Worm (Caenorhabditis elegans): ENCODE data around the gene R10D12.10.

R10D12.10 gene

DNA sequence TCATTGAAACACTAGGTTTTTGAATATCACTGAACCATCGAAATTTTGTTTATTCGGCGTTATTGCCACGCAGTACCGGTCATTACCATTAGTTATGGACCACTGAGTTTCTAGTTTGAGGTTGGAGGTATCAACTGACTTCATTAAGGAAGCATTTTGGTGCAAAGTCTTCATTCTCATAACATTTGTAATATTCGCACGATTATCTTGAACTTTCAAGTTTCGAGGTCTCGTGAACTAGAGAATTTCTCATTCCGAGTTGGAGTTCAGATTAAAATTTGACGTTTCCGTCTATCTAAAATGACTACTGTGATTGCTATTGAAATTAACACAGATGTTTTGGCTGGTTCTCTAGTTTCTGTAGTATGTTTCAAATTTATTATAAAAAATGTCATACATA is 37.4 kb downstream of the R10D12.10 start, which contains the start of gene srx-42:
srx-42 (plus strand) TSS at position 301 of the 400 bp plus-strand sequence.
- TF ChIP-seq C38D4.7 (GFP tag; optimal IDR thresholded peaks at IDR 0.05): no peak
- no peak for TF ChIP-seq dmd-4 (tag; optimal IDR thresholded peaks at IDR 0.05; ENCODE audit: borderline replicate concordance)
- no peak for TF ChIP-seq ceh-2 (tag; optimal IDR thresholded peaks at IDR 0.05)
- TF ChIP-seq fkh-6 (tag; optimal IDR thresholded peaks at IDR 0.05): no peak
- no peak for TF ChIP-seq ceh-30 (tag; optimal IDR thresholded peaks at IDR 0.05)
- TF ChIP-seq ceh-9 (tag; optimal IDR thresholded peaks at IDR 0.05): no peak
- no peak for TF ChIP-seq K09A11.1 (tag; optimal IDR thresholded peaks at IDR 0.05; ENCODE audit: insufficient read depth)
- no peak for TF ChIP-seq fax-1 (tag; optimal IDR thresholded peaks at IDR 0.05)
- TF ChIP-seq ceh-6 (GFP tag; optimal IDR thresholded peaks at IDR 0.05): no peak
- no peak for TF ChIP-seq ceh-45 (GFP tag; IDR thresholded peaks at IDR 0.05)
- no peak for TF ChIP-seq elt-4 (tag; optimal IDR thresholded peaks at IDR 0.05)
- TF ChIP-seq gmeb-2 (tag; optimal IDR thresholded peaks at IDR 0.05): no peak
- no peak for TF ChIP-seq unc-3 (GFP tag; conservative IDR thresholded peaks at IDR 0.05)
- TF ChIP-seq unc-3 (tag; optimal IDR thresholded peaks at IDR 0.05): no peak
- TF ChIP-seq unc-42 (tag; optimal IDR thresholded peaks at IDR 0.05): no peak
- no peak for TF ChIP-seq lin-11 (tag; optimal IDR thresholded peaks at IDR 0.05)

DNA sequence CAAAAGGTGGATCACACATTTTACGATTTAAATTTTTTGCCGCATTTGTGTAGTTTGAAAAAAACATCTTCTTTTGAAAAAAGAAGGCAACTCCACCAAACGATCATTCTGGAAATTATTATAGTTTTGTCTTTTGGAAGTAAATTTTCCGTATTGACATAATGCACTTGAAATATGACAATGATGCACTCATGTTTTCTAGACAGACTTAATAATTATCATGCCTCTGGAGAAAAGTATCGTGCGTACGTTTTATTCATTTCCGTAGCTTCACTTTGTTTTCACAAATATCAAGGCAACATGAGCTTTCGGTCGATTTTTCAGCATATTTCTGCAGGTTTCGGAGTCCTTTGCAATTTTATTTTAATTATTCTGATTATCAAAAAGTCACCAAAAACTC is 39.8 kb downstream of the R10D12.10 start, which contains the start of gene str-250:
str-250 (plus strand) TSS at position 301 of the 400 bp plus-strand sequence.
- no peak for TF ChIP-seq unc-86 (tag; optimal IDR thresholded peaks at IDR 0.05)
- TF ChIP-seq ttx-3 (tag; optimal IDR thresholded peaks at IDR 0.05): no peak
- TF ChIP-seq pros-1 (tag; optimal IDR thresholded peaks at IDR 0.05): no peak
- TF ChIP-seq ceh-45 (GFP tag; IDR thresholded peaks at IDR 0.05): no peak
- TF ChIP-seq nfya-1 (tag; optimal IDR thresholded peaks at IDR 0.05): no peak
- TF ChIP-seq madf-2 (tag; optimal IDR thresholded peaks at IDR 0.05): no peak
- TF ChIP-seq tbx-7 (tag; optimal IDR thresholded peaks at IDR 0.05): no peak
- no peak for TF ChIP-seq ceh-30 (tag; optimal IDR thresholded peaks at IDR 0.05)
- no peak for TF ChIP-seq fkh-10 (GFP tag; optimal IDR thresholded peaks at IDR 0.05)
- no peak for TF ChIP-seq unc-3 (GFP tag; conservative IDR thresholded peaks at IDR 0.05)
- TF ChIP-seq unc-3 (tag; optimal IDR thresholded peaks at IDR 0.05): no peak

- no peak for TF ChIP-seq fkh-6 (tag; optimal IDR thresholded peaks at IDR 0.05)
- TF ChIP-seq ceh-18 (tag; optimal IDR thresholded peaks at IDR 0.05): no peak
- TF ChIP-seq hlh-15 (tag; optimal IDR thresholded peaks at IDR 0.05): no peak
- no peak for TF ChIP-seq pax-1 (tag; optimal IDR thresholded peaks at IDR 0.05)
- no peak for TF ChIP-seq unc-3 (GFP tag; conservative IDR thresholded peaks at IDR 0.05)
- no peak for TF ChIP-seq unc-3 (tag; optimal IDR thresholded peaks at IDR 0.05)
These were observed 42.0 kb downstream of the R10D12.10 start, which contains the start of gene str-252 for ce11 chrV:13916196-13916595. Gene str-252 (plus strand): TSS chrV:13916496.

ce11 chrV:13915390-13915789 is 42.8 kb downstream of the R10D12.10 start, which contains the start of gene gcy-32:
Gene gcy-32 (minus strand): TSS chrV:13915490.
- TF ChIP-seq ceh-19 (GFP tag; optimal IDR thresholded peaks at IDR 0.05) (no peak), pha-2 (tag; optimal IDR thresholded peaks at IDR 0.05) (no peak), lin-11 (tag; optimal IDR thresholded peaks at IDR 0.05) (no peak), sdc-2 (tag; optimal IDR thresholded peaks at IDR 0.05) (no peak), odd-2 (tag; optimal IDR thresholded peaks at IDR 0.05) (no peak), K02D7.2 (tag; optimal IDR thresholded peaks at IDR 0.05) (no peak)

DNA sequence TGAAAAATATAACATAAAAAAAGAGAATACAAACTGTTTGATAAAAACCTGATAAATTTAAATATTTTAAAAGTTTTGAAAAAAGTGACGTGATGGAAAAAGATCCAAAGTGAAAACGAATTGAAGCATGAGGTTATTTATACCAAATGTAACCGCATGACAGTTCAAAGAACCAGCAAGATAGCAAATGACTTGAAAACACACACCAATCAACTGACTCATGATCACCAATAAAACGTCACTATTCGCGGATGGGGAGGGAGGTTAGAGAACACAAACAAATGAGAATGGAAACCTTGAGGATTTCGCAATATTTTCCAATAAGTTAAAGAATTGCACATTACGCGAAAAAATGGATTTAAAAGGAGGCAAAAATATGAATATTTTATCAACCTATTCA is 48.7 kb downstream of the R10D12.10 start, which contains the start of gene C06B3.7:
C06B3.7 (plus strand) TSS at position 287 of the 400 bp plus-strand sequence.
- peak; percentile 34 for TF ChIP-seq hlh-30 (tag; optimal IDR thresholded peaks at IDR 0.05; ENCODE audit: insufficient read depth)
- TF ChIP-seq pag-3 (tag; optimal IDR thresholded peaks at IDR 0.05; ENCODE audit: borderline replicate concordance): no peak
- TF ChIP-seq ref-2 (tag; optimal IDR thresholded peaks at IDR 0.05): no peak
